Worm (Caenorhabditis elegans) whole organism, L3 larva: Measurements from ENCODE around the gene F10E9.7.
A peak's percentile ranks its signal among the peaks of the same experiment; 100 is the strongest.

Experiments
- R02D3.7 ChIP-seq: fragments of 150-350 bp; optimal IDR thresholded peaks from 2 replicates; lab custom pipeline; 2014; ENCODE audit warnings: missing biosample characterization, missing genetic modification characterization
- ama-1 ChIP-seq: fragments of 150-350 bp; optimal IDR thresholded peaks from 2 replicates; lab custom pipeline; 2018
- ceh-16 ChIP-seq: sonication (generic microtip); optimal IDR thresholded peaks from 2 replicates; lab custom pipeline; 2017; ENCODE audit warnings: missing biosample characterization, missing genetic modification characterization
- ceh-82 ChIP-seq: fragments of 150-350 bp; optimal IDR thresholded peaks from 2 replicates; lab custom pipeline; 2014; ENCODE audit warnings: missing biosample characterization, missing genetic modification characterization
- ceh-9 ChIP-seq: sonication (generic microtip); optimal IDR thresholded peaks from 2 replicates; lab custom pipeline; 2018; ENCODE audit warnings: missing biosample characterization, missing genetic modification characterization
- daf-12 ChIP-seq: fragments of 150-350 bp; optimal IDR thresholded peaks from 2 replicates; lab custom pipeline; 2014; ENCODE audit warnings: missing biosample characterization, missing genetic modification reagents, missing genetic modification characterization
- egl-27 ChIP-seq: sonication (generic microtip); optimal IDR thresholded peaks from 4 replicates; lab custom pipeline; 2017; ENCODE audit warnings: missing biosample characterization, missing genetic modification reagents, missing genetic modification characterization
- egl-5 ChIP-seq: fragments of 150-350 bp; optimal IDR thresholded peaks from 2 replicates; lab custom pipeline; 2017; ENCODE audit warnings: missing biosample characterization, missing genetic modification reagents, missing genetic modification characterization, inconsistent platforms
- elt-1 ChIP-seq: fragments of 150-350 bp; optimal IDR thresholded peaks from 2 replicates; lab custom pipeline; 2014; ENCODE audit warnings: missing biosample characterization, missing genetic modification characterization
- elt-2 ChIP-seq: sonication (generic microtip); optimal IDR thresholded peaks from 2 replicates; lab custom pipeline; 2016; ENCODE audit warnings: missing genetic modification reagents, mild to moderate bottlenecking, missing genetic modification characterization, missing compliant biosample characterization
- eor-1 ChIP-seq, 2 experiments: fragments of 150-350 bp; optimal IDR thresholded peaks; 2 replicates each; lab custom pipeline; 2014 to 2018; ENCODE audit warnings: missing biosample characterization in 2 of 2, missing genetic modification characterization in 2 of 2
- fkh-2 ChIP-seq: fragments of 150-350 bp; optimal IDR thresholded peaks from 2 replicates; lab custom pipeline; 2014; ENCODE audit warnings: missing biosample characterization, missing genetic modification reagents, missing genetic modification characterization
- fos-1 ChIP-seq: fragments of 150-350 bp; optimal IDR thresholded peaks from 2 replicates; lab custom pipeline; 2014; ENCODE audit warnings: missing biosample characterization, missing genetic modification characterization
- jun-1 ChIP-seq: fragments of 150-350 bp; optimal IDR thresholded peaks from 2 replicates; lab custom pipeline; 2014; ENCODE audit warnings: missing biosample characterization, missing genetic modification reagents, missing genetic modification characterization
- lin-39 ChIP-seq: fragments of 150-350 bp; optimal IDR thresholded peaks from 2 replicates; lab custom pipeline; 2018; ENCODE audit warnings: missing biosample characterization, missing genetic modification reagents, missing genetic modification characterization
- lsy-12 ChIP-seq: sonication (generic microtip); optimal IDR thresholded peaks from 2 replicates; lab custom pipeline; 2016; ENCODE audit warnings: mild to moderate bottlenecking, missing genetic modification characterization, missing compliant biosample characterization
- mdl-1 ChIP-seq: fragments of 150-350 bp; optimal IDR thresholded peaks from 2 replicates; lab custom pipeline; 2014; ENCODE audit warnings: missing biosample characterization, missing genetic modification characterization
- mml-1 ChIP-seq: fragments of 150-350 bp; sonication (generic microtip); optimal IDR thresholded peaks from 3 replicates; lab custom pipeline; 2014; ENCODE audit warnings: missing biosample characterization, missing genetic modification characterization
- nfya-1 ChIP-seq: sonication (generic microtip); optimal IDR thresholded peaks from 2 replicates; lab custom pipeline; 2017; ENCODE audit warnings: missing genetic modification characterization, mild to moderate bottlenecking, missing compliant biosample characterization, antibody characterized with exemption, moderate library complexity; ENCODE audit not compliant: insufficient read depth
- nhr-12 ChIP-seq: fragments of 150-350 bp; optimal IDR thresholded peaks from 2 replicates; lab custom pipeline; 2014; ENCODE audit warnings: missing biosample characterization, missing genetic modification characterization
- nhr-23 ChIP-seq: fragments of 150-350 bp; optimal IDR thresholded peaks from 2 replicates; lab custom pipeline; 2014; ENCODE audit warnings: missing biosample characterization, missing genetic modification reagents, missing genetic modification characterization
- nhr-25 ChIP-seq: sonication (generic microtip); optimal IDR thresholded peaks from 2 replicates; lab custom pipeline; 2017; ENCODE audit warnings: missing biosample characterization, missing genetic modification characterization
- nhr-43 ChIP-seq: sonication (generic microtip); optimal IDR thresholded peaks from 2 replicates; lab custom pipeline; 2016; ENCODE audit warnings: mild to moderate bottlenecking, missing genetic modification characterization, missing compliant biosample characterization; ENCODE audit not compliant: poor library complexity, severe bottlenecking
- nhr-67 ChIP-seq: fragments of 150-350 bp; optimal IDR thresholded peaks from 2 replicates; lab custom pipeline; 2014; ENCODE audit warnings: missing biosample characterization, missing genetic modification characterization
- pha-4 ChIP-seq: fragments of 150-350 bp; optimal IDR thresholded peaks from 2 replicates; lab custom pipeline; 2014; ENCODE audit warnings: missing biosample characterization, missing genetic modification reagents, missing genetic modification characterization
- pqm-1 ChIP-seq: fragments of 150-350 bp; optimal IDR thresholded peaks from 2 replicates; lab custom pipeline; 2017; ENCODE audit warnings: missing biosample characterization, missing genetic modification characterization, inconsistent platforms
- sea-2 ChIP-seq: fragments of 150-350 bp; sonication (generic microtip); optimal IDR thresholded peaks from 4 replicates; lab custom pipeline; 2014; ENCODE audit warnings: missing biosample characterization, missing genetic modification reagents, missing genetic modification characterization
- skn-1 ChIP-seq: fragments of 150-350 bp; optimal IDR thresholded peaks from 2 replicates; lab custom pipeline; 2014; ENCODE audit warnings: missing biosample characterization, missing genetic modification characterization
- snpc-4 ChIP-seq: fragments of 150-350 bp; optimal IDR thresholded peaks from 2 replicates; lab custom pipeline; 2014; ENCODE audit warnings: missing biosample characterization, missing genetic modification characterization
- tbx-2 ChIP-seq: sonication (generic microtip); optimal IDR thresholded peaks from 2 replicates; lab custom pipeline; 2016; ENCODE audit warnings: mild to moderate bottlenecking, missing genetic modification characterization, missing compliant biosample characterization
- unc-39 ChIP-seq: sonication (generic microtip); optimal IDR thresholded peaks from 4 replicates; lab custom pipeline; 2017; ENCODE audit warnings: missing biosample characterization, missing genetic modification characterization
- unc-62 ChIP-seq: fragments of 150-350 bp; sonication (generic microtip); optimal IDR thresholded peaks from 4 replicates; lab custom pipeline; 2014; ENCODE audit warnings: missing biosample characterization, missing genetic modification reagents, missing genetic modification characterization
- zag-1 ChIP-seq: fragments of 150-350 bp; optimal IDR thresholded peaks from 2 replicates; lab custom pipeline; 2014; ENCODE audit warnings: missing biosample characterization, missing genetic modification characterization
- ztf-11 ChIP-seq: fragments of 150-350 bp; optimal IDR thresholded peaks from 2 replicates; lab custom pipeline; 2014; ENCODE audit warnings: missing biosample characterization, missing genetic modification characterization
- ztf-4 ChIP-seq: fragments of 150-350 bp; optimal IDR thresholded peaks from 2 replicates; lab custom pipeline; 2014; ENCODE audit warnings: missing biosample characterization, missing genetic modification characterization

The F10E9.7 gene

DNA sequence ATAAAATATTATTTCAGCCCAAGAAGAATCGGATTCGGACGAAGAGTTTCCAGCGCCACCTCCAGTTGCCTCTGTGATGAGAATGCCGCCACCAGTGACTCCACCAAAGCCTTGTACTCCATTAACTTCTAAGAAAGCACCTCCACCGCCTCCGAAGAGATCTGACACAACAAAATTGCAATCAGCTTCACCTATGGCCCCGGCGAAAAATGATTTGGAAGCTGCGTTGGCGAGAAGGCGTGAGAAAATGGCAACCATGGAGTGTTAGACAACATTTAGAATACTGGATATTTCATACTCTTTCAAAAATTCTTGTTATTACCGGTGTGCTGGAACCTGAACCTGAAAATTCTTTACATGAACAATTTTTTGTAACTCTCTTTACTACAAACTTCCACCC, 1.9 kb downstream of the F10E9.7 start:
- TF ChIP-seq lin-39 (tag; lab: Kevin White, UChicago) (no peak), nhr-25 (tag; lab: Kevin White, UChicago) (no peak), mml-1 (no peak), ceh-16 (tag; lab: Kevin White, UChicago) (no peak), ama-1 (lab: Kevin White, UChicago) (no peak), jun-1 (tag; lab: Kevin White, UChicago) (no peak), nhr-43 (tag; lab: Kevin White, UChicago) (no peak), tbx-2 (tag; lab: Kevin White, UChicago) (no peak), egl-27 (tag; lab: Kevin White, UChicago) (no peak), ztf-4 (tag; lab: Kevin White, UChicago) (no peak), fkh-2 (tag; lab: Kevin White, UChicago) (no peak), elt-2 (tag; lab: Kevin White, UChicago) (no peak), nhr-23 (no peak), mdl-1 (no peak), ztf-11 (tag; lab: Kevin White, UChicago) (no peak), ceh-9 (tag; lab: Kevin White, UChicago) (no peak), nhr-67 (tag; lab: Kevin White, UChicago) (no peak), unc-62 (GFP tag; lab: Kevin White, UChicago) (no peak), nfya-1 (tag; lab: Kevin White, UChicago) (no peak), skn-1 (no peak)

DNA sequence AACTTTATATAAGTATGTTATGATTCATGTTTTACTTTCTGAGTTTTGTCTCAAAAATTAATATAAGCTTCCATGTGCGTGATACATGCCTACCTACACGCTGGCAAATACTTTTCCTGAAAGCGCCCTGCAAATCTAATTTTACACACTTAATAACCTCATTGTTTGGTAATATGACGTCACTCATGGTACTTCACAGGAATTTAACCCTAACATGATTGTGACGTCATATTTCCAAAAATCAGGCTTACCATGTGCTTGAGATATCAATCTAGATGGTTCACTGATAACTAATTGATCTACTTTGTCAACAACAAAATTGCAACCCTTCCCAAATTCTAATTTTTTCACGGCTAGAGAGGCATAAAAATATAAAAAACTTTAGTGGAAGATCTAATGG, 3.8 kb downstream of the F10E9.7 start:
- TF ChIP-seq fos-1 (tag; lab: Kevin White, UChicago) (no peak), ceh-16 (tag; lab: Kevin White, UChicago) (no peak), nhr-23 (no peak)

DNA sequence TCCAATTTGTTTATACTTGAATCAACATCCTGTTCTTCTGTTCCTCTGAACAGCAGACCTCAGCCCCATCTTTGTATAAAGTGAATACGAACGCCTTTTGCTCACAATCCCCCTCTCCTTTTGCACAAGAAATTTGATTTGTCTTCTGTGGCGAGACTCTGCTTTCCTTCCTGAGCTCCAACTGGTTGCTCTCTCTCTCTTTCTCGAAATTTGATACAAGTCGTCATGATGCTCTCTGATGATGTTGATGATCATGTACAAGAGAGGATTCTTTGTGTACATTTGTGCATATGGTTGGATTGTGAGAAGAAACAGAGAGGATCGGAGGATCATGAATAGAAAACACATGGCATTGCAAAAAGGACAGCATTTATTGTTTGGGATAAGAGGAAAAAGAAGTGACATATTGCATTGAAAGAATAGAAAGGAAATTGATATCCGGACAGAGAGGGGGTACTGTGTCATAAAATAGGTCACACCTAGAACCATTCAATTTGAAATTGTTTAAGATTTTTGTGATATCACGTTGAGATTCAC, 6.3 kb downstream of the F10E9.7 start:
- TF ChIP-seq nhr-12 (tag; lab: Kevin White, UChicago) = no peak

DNA sequence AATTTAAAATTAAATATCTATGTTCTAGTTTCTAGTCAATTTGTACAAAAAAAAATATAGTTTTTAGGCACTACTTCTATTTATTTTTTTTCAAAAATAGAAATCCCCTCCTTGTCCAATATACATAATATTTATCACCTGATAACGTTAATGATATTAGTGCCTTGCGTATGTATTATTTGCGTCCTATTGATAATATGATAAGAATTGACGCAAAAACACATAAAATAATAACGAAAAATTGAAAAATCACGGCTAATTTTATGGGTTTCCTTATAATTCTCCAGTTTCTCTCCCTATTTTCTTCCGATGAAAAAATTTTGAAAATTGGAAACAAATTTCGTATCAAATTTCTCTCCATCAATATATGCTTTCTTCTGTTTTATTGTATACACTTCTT, 7.5 kb downstream of the F10E9.7 start:
- no peak for TF ChIP-seq mml-1
- TF ChIP-seq nhr-23 = no peak
- no peak for TF ChIP-seq ztf-11 (tag; lab: Kevin White, UChicago)
- no peak for TF ChIP-seq lsy-12 (tag; lab: Kevin White, UChicago)
- no peak for TF ChIP-seq sea-2 (GFP tag; lab: Kevin White, UChicago)
- no peak for TF ChIP-seq lin-39 (tag; lab: Kevin White, UChicago)
- no peak for TF ChIP-seq jun-1 (tag; lab: Kevin White, UChicago)
- TF ChIP-seq pha-4 (tag; lab: Kevin White, UChicago) = peak; percentile 43
- no peak for TF ChIP-seq nhr-12 (tag; lab: Kevin White, UChicago)
- TF ChIP-seq elt-1 (tag; lab: Kevin White, UChicago) = no peak
- TF ChIP-seq unc-39 (tag; lab: Kevin White, UChicago) = no peak
- TF ChIP-seq ama-1 (lab: Kevin White, UChicago) = no peak
- TF ChIP-seq eor-1 (tag; optimal IDR thresholded peaks at IDR 0.05; lab: Kevin White, UChicago) = no peak
- no peak for TF ChIP-seq ceh-82 (tag; lab: Kevin White, UChicago)
- TF ChIP-seq daf-12 = no peak
- TF ChIP-seq skn-1 = no peak
- TF ChIP-seq pqm-1 (tag; lab: Kevin White, UChicago) = peak; percentile 14
- no peak for TF ChIP-seq tbx-2 (tag; lab: Kevin White, UChicago)
- peak; percentile 76 for TF ChIP-seq elt-2 (tag; lab: Kevin White, UChicago)

DNA sequence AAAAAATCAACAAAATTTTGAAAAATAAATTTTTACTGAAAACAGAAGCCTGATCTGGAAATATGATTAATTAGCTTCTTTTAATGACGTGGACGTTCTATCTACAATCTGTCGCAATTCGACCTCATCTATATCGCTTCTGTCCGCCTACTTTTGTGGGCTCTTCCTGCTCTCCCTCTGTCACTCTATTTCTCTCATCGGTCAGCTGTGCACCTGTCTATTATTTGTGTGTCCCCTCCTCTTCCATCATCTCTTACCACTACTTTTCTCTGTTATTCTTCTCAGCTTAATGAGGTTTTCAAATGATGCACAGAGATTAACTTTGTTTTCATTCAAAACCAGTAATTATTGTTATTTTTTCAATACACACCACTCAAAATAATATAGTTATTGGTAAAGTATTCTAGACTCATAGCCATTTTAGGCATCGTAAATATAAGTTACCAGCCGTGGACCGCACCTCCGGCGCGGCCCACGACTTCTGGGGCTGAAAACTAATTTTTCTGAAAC, 8.1 kb downstream of the F10E9.7 start:
- TF ChIP-seq egl-5 (no peak), R02D3.7 (no peak), nhr-25 (tag; lab: Kevin White, UChicago) (no peak), snpc-4 (tag; lab: Kevin White, UChicago) (no peak), pha-4 (tag; lab: Kevin White, UChicago) (no peak), nhr-12 (tag; lab: Kevin White, UChicago) (no peak), unc-62 (GFP tag; lab: Kevin White, UChicago) (no peak), zag-1 (tag; lab: Kevin White, UChicago) (no peak), mml-1 (no peak), lin-39 (tag; lab: Kevin White, UChicago) (no peak)
